Worm (Caenorhabditis elegans) whole organism, midembryonic: Measurements from ENCODE around the gene gsto-1.

Experiments used
- flt-1 ChIP-seq: fragments of 200-800 bp; sonication (Bioruptor generic); IDR thresholded peaks from 2 replicates; pipeline ENCODE4 v1.3.6; 2022; ENCODE audit warnings: missing genetic modification characterization, missing compliant biosample characterization
- tab-1 ChIP-seq: fragments of 200-800 bp; sonication (Bioruptor generic); IDR thresholded peaks from 2 replicates; pipeline ENCODE4 v1.3.6; 2022; ENCODE audit warnings: missing genetic modification characterization, missing compliant biosample characterization

DNA sequence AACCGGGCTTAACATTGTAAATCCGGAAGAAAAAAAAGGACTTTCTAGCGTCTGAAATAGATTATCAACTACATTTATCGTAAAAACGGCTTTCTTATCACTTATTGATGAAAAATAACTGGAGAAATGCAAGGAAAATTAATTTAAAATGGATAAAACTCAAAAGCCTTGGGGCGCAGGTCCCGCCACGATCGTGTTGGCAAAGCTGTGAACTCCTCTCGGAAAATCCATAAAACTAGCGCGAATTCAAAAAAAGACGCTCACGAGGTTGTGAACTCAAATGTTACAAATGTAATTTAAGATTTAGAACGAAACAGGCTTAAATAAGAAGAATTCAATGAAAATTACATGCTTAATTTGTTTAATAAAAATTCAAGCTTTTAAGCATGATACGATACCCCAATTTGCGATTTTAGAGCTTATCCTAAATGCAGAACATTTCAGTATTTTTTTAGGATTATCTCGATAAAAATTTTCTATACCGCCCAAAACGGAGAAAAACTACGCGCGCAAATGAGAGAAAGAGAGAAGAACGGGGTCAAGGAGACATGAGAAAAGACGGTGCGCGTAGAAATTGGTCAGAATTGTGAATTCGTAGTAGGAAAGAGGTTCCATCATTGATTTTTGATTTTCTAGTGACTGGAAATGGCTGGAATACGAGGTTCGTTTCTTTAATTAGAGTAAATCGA lies 5.4 kb upstream of the gsto-1 start, which contains the start of gene C29E4.15:
- no peak for TF ChIP-seq tab-1
- no peak for TF ChIP-seq flt-1 (GFP tag; lab: Robert Waterston, UW)
